Fruit fly (Drosophila melanogaster) whole organism: ENCODE measurements around the gene CG42655.

Experiments used
- Dll ChIP-seq: fragments of >200 bp; optimal IDR thresholded peaks from 2 replicates; lab custom pipeline; 2017
- EcR ChIP-seq, 2 experiments: fragments of >200 bp; optimal IDR thresholded peaks; 2 replicates each; lab custom pipeline; 2017; ENCODE audit warnings: missing biosample characterization in 2 of 2, missing genetic modification characterization in 2 of 2, missing genetic modification reagents in 2 of 2

dm6 chr3L:19991714-19992231 lies 38.3 kb upstream of the CG42655 start, which contains the start of the genes CG7646 and Nca:
- TF ChIP-seq EcR (GFP tag; optimal IDR thresholded peaks at IDR 0.05; lab: Kevin White, UChicago) (no peak), Dll (no peak)
